Worm (Caenorhabditis elegans): ENCODE results near the gene F49E8.7.

Gene F49E8.7

ce11 chrIV:7549844-7550243 is 6.3 kb downstream of the F49E8.7 start:
- TF ChIP-seq ztf-26 (tag; optimal IDR thresholded peaks at IDR 0.05) (no peak), D2030.7 (GFP tag; IDR thresholded peaks at IDR 0.05) (no peak), madf-6 (GFP tag; IDR thresholded peaks at IDR 0.05) (peak; percentile 31; the same call in 1 of the 2 replicates), F57A8.1 (GFP tag; optimal IDR thresholded peaks at IDR 0.05) (no peak), gei-17 (GFP tag; optimal IDR thresholded peaks at IDR 0.05) (no peak), ztf-18 (tag; optimal IDR thresholded peaks at IDR 0.05) (peak; percentile 55), unc-130 (GFP tag; optimal IDR thresholded peaks at IDR 0.05) (no peak), snpc-1.1 (tag; optimal IDR thresholded peaks at IDR 0.05; ENCODE audit: insufficient read depth) (no peak), egl-44 (GFP tag; IDR thresholded peaks at IDR 0.05) (no peak), sea-2 (GFP tag; IDR thresholded peaks at IDR 0.05) (no peak), attf-5 (GFP tag; optimal IDR thresholded peaks at IDR 0.05) (peak; percentile 58), bed-1 (GFP tag; IDR thresholded peaks at IDR 0.05) (no peak), dpl-1 (GFP tag; optimal IDR thresholded peaks at IDR 0.05) (no peak), let-607 (tag; optimal IDR thresholded peaks at IDR 0.05) (peak; percentile 89 to 96), F10E7.11 (tag; optimal IDR thresholded peaks at IDR 0.05) (no peak), F22D6.2 (tag; optimal IDR thresholded peaks at IDR 0.05) (no peak), nfya-2 (GFP tag; IDR thresholded peaks at IDR 0.05) (no peak), pha-4 (tag; optimal IDR thresholded peaks at IDR 0.05) (no peak), ztf-25 (GFP tag; IDR thresholded peaks at IDR 0.05) (no peak), B0261.1 (tag; optimal IDR thresholded peaks at IDR 0.05) (no peak), T07F8.4 (tag; optimal IDR thresholded peaks at IDR 0.05) (no peak), ceh-100 (GFP tag; IDR thresholded peaks at IDR 0.05) (no peak), ceh-27 (GFP tag; optimal IDR thresholded peaks at IDR 0.05) (peak; percentile 71), ztf-22 (GFP tag; optimal IDR thresholded peaks at IDR 0.05) (no peak), K11D2.4 (GFP tag; IDR thresholded peaks at IDR 0.05) (no peak), athp-1 (tag; optimal IDR thresholded peaks at IDR 0.05) (no peak), B0019.2 (GFP tag; conservative IDR thresholded peaks at IDR 0.05) (no peak), him-1 (tag; optimal IDR thresholded peaks at IDR 0.05) (no peak), die-1 (tag; optimal IDR thresholded peaks at IDR 0.05) (no peak), F55B11.4 (tag; optimal IDR thresholded peaks at IDR 0.05; ENCODE audit: borderline replicate concordance, insufficient read depth) (no peak), cebp-1 (GFP tag; IDR thresholded peaks at IDR 0.05) (peak; percentile 33; the same call in 1 of the 2 replicates), cebp-1 (tag; optimal IDR thresholded peaks at IDR 0.05) (peak; percentile 16), attf-6 (GFP tag; IDR thresholded peaks at IDR 0.05) (no peak), nhr-27 (tag; optimal IDR thresholded peaks at IDR 0.05) (no peak), mes-4 (tag; optimal IDR thresholded peaks at IDR 0.05) (no peak), hmg-1.2 (GFP tag; IDR thresholded peaks at IDR 0.05) (no peak; the same call in 1 of the 2 replicates), let-526 (GFP tag; IDR thresholded peaks at IDR 0.05) (peak; percentile 64; the same call in 1 of the 2 replicates), efl-1 (GFP tag; optimal IDR thresholded peaks at IDR 0.05) (no peak), ccch-3 (GFP tag; optimal IDR thresholded peaks at IDR 0.05) (no peak), bed-2 (GFP tag; IDR thresholded peaks at IDR 0.05) (no peak), unc-62 (GFP tag; optimal IDR thresholded peaks at IDR 0.05) (no peak), ztf-28 (GFP tag; IDR thresholded peaks at IDR 0.05) (no peak), zim-3 (tag; optimal IDR thresholded peaks at IDR 0.05) (no peak), F49E8.2 (tag; optimal IDR thresholded peaks at IDR 0.05; ENCODE audit: insufficient read depth) (no peak), C06A6.2 (GFP tag; conservative IDR thresholded peaks at IDR 0.05) (no peak), F52B5.7 (tag; optimal IDR thresholded peaks at IDR 0.05) (no peak), akir-1 (GFP tag; optimal IDR thresholded peaks at IDR 0.05) (no peak), hmg-20 (GFP tag; IDR thresholded peaks at IDR 0.05) (no peak), madf-10 (tag; optimal IDR thresholded peaks at IDR 0.05) (peak; percentile 18), lin-26 (GFP tag; IDR thresholded peaks at IDR 0.05) (peak; percentile 43)

Data from whole organism, young adult.